Fruit fly (Drosophila melanogaster): ENCODE measurements around the gene CG11381.

dm6 chrX:1170117-1170878 lies 33.3 kb upstream of the CG11381 start, which contains the start of gene CG11378:
- no peak for TF ChIP-seq Dll (optimal IDR thresholded peaks at IDR 0.05)
- TF ChIP-seq psq (optimal IDR thresholded peaks at IDR 0.05) = no peak

All from whole organism.